Worm (Caenorhabditis elegans) whole organism, mixed stage, embryonic: ENCODE results near the gene par-5.

Experiments
- ces-1 ChIP-seq: fragments of 150-350 bp; optimal IDR thresholded peaks from 2 replicates; lab custom pipeline; 2014; ENCODE audit warnings: missing biosample characterization, missing genetic modification reagents, missing genetic modification characterization
- elt-1 ChIP-seq: sonication (generic microtip); optimal IDR thresholded peaks from 2 replicates; lab custom pipeline; 2017; ENCODE audit warnings: missing genetic modification characterization, mild to moderate bottlenecking, missing compliant biosample characterization, antibody characterized with exemption, moderate library complexity, borderline replicate concordance; ENCODE audit not compliant: insufficient read depth
- elt-3 ChIP-seq: fragments of 150-350 bp; optimal IDR thresholded peaks from 2 replicates; lab custom pipeline; 2014; ENCODE audit warnings: missing biosample characterization, missing genetic modification characterization
- lin-13 ChIP-seq: fragments of 150-350 bp; optimal IDR thresholded peaks from 2 replicates; lab custom pipeline; 2014; ENCODE audit warnings: missing biosample characterization, missing genetic modification characterization
- nhr-12 ChIP-seq: fragments of 150-350 bp; optimal IDR thresholded peaks from 2 replicates; lab custom pipeline; 2014; ENCODE audit warnings: missing biosample characterization, missing genetic modification characterization
- nhr-237 ChIP-seq: fragments of 150-350 bp; optimal IDR thresholded peaks from 2 replicates; lab custom pipeline; 2014; ENCODE audit warnings: missing biosample characterization, missing genetic modification characterization
- nhr-28 ChIP-seq: fragments of 150-350 bp; optimal IDR thresholded peaks from 2 replicates; lab custom pipeline; 2014; ENCODE audit warnings: missing biosample characterization, missing genetic modification characterization
- nhr-76 ChIP-seq: sonication (generic microtip); optimal IDR thresholded peaks from 2 replicates; lab custom pipeline; 2017; ENCODE audit warnings: missing biosample characterization, missing genetic modification characterization
- pha-4 ChIP-seq: fragments of 150-350 bp; optimal IDR thresholded peaks from 2 replicates; lab custom pipeline; 2018; ENCODE audit warnings: missing biosample characterization, missing genetic modification reagents, missing genetic modification characterization
- sem-2 ChIP-seq: fragments of 200-800 bp; sonication (Bioruptor generic); optimal IDR thresholded peaks from 2 replicates; lab custom pipeline; 2018; ENCODE audit warnings: mild to moderate bottlenecking, missing genetic modification characterization, missing compliant biosample characterization
- snpc-4 ChIP-seq: fragments of 150-350 bp; optimal IDR thresholded peaks from 2 replicates; lab custom pipeline; 2014; ENCODE audit warnings: missing biosample characterization, missing genetic modification characterization
- unc-39 ChIP-seq: fragments of 150-350 bp; optimal IDR thresholded peaks from 2 replicates; lab custom pipeline; 2014; ENCODE audit warnings: missing biosample characterization, missing genetic modification characterization
- unc-62 ChIP-seq: fragments of 150-350 bp; optimal IDR thresholded peaks from 2 replicates; lab custom pipeline; 2014; ENCODE audit warnings: missing biosample characterization, missing genetic modification reagents, missing genetic modification characterization

DNA sequence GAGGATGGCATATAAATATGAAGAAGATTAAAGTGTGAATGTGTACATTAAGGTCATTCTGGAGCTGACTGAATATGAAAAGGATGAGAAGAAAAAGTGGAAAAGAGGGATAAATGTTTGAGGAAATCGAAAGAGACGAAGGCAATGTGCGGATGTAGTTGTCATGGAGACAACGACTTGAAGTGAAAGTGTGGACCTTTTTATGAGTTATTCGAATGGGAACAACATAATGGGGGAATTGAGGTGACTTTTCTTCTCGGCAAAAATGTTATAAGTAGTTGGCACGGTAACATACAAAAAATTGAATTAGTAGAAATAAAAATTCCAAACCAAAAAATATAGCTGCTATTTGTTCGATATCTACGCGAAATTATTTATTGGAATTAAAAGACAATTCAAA, 20.6 kb downstream of the par-5 start, which contains the start of gene dyf-18:
- no peak for TF ChIP-seq nhr-28
- no peak for TF ChIP-seq pha-4 (tag; lab: Kevin White, UChicago)
- no peak for TF ChIP-seq lin-13 (tag; lab: Kevin White, UChicago)
- no peak for TF ChIP-seq unc-62 (GFP tag; lab: Kevin White, UChicago)
- no peak for TF ChIP-seq elt-3
- TF ChIP-seq nhr-237 (tag; lab: Kevin White, UChicago): no peak
- no peak for TF ChIP-seq ces-1 (GFP tag; lab: Kevin White, UChicago)
- no peak for TF ChIP-seq nhr-12 (tag; lab: Kevin White, UChicago)
- no peak for TF ChIP-seq elt-1 (tag; lab: Kevin White, UChicago)
- TF ChIP-seq sem-2 (GFP tag; lab: Kevin White, UChicago): no peak
- TF ChIP-seq nhr-76 (tag; lab: Kevin White, UChicago): no peak
- TF ChIP-seq snpc-4 (tag; lab: Kevin White, UChicago): no peak
- no peak for TF ChIP-seq unc-39
